Worm (Caenorhabditis elegans) whole organism, young adult: ENCODE data around the gene efl-1.
A peak's percentile ranks its signal among the peaks of the same experiment; 100 is the strongest.

Experiments
- B0019.2 ChIP-seq: fragments of 200-800 bp; sonication (Bioruptor generic); conservative IDR thresholded peaks from 2 replicates; pipeline ENCODE4 v1.3.6; 2022; ENCODE audit warnings: missing genetic modification reagents, missing genetic modification characterization, missing compliant biosample characterization
- B0336.3 ChIP-seq: fragments of 200-800 bp; sonication (Bioruptor generic); IDR thresholded peaks from 2 replicates; pipeline ENCODE4 v1.3.6; 2022; ENCODE audit warnings: missing genetic modification characterization, missing compliant biosample characterization
- D2030.7 ChIP-seq: fragments of 200-800 bp; sonication (Bioruptor generic); IDR thresholded peaks from 2 replicates; pipeline ENCODE4 v1.3.6; 2022; ENCODE audit warnings: missing genetic modification reagents, missing genetic modification characterization, missing compliant biosample characterization
- F22D6.2 ChIP-seq: sonication (generic microtip); optimal IDR thresholded peaks from 2 replicates; lab custom pipeline; 2016; ENCODE audit warnings: mild to moderate bottlenecking, missing genetic modification characterization, missing compliant biosample characterization
- F39B2.1 ChIP-seq: fragments of 200-800 bp; sonication (Bioruptor generic); IDR thresholded peaks from 2 replicates; pipeline ENCODE4 v1.3.6; 2022; ENCODE audit warnings: missing genetic modification reagents, missing genetic modification characterization, missing compliant biosample characterization
- F49E8.2 ChIP-seq: sonication (generic microtip); optimal IDR thresholded peaks from 3 replicates; lab custom pipeline; 2017; ENCODE audit warnings: missing genetic modification characterization, mild to moderate bottlenecking, missing compliant biosample characterization, antibody characterized with exemption, moderate library complexity; ENCODE audit not compliant: insufficient read depth
- F57C9.4 ChIP-seq: sonication (generic microtip); optimal IDR thresholded peaks from 2 replicates; lab custom pipeline; 2017; ENCODE audit warnings: mild to moderate bottlenecking, missing genetic modification characterization, missing compliant biosample characterization
- Y95B8A.8 ChIP-seq: fragments of 200-800 bp; sonication (Bioruptor generic); IDR thresholded peaks from 2 replicates; pipeline ENCODE4 v1.3.6; 2022; ENCODE audit warnings: missing genetic modification reagents, missing genetic modification characterization, missing compliant biosample characterization
- ZK185.1 ChIP-seq: sonication (generic microtip); optimal IDR thresholded peaks from 2 replicates; lab custom pipeline; 2016; ENCODE audit warnings: mild to moderate bottlenecking, missing genetic modification characterization, missing compliant biosample characterization; ENCODE audit not compliant: poor library complexity, severe bottlenecking
- aptf-3 ChIP-seq: fragments of 200-800 bp; sonication (Bioruptor generic); IDR thresholded peaks from 2 replicates; pipeline ENCODE4 v1.3.6; 2022; ENCODE audit warnings: missing genetic modification characterization, missing compliant biosample characterization
- attf-3 ChIP-seq: fragments of 200-800 bp; sonication (Bioruptor generic); conservative IDR thresholded peaks from 2 replicates; pipeline ENCODE4 v1.3.6; 2022; ENCODE audit warnings: missing genetic modification reagents, missing genetic modification characterization, missing compliant biosample characterization
- attf-6 ChIP-seq: fragments of 200-800 bp; sonication (Bioruptor generic); IDR thresholded peaks from 2 replicates; pipeline ENCODE4 v1.3.6; 2022; ENCODE audit warnings: missing genetic modification reagents, missing genetic modification characterization, missing compliant biosample characterization
- cebp-1 ChIP-seq, 2 experiments: fragments of 200-800 bp in 1 of 2; sonication (Bioruptor generic) in 1 of 2; sonication (generic microtip) in 1 of 2; IDR thresholded peaks in 1 of 2; optimal IDR thresholded peaks in 1 of 2; 2 replicates each; pipeline versions ENCODE4 v1.3.6 to Lab custom; 2017 to 2022; ENCODE audit warnings: missing compliant biosample characterization in 2 of 2, missing genetic modification characterization in 2 of 2, mild to moderate bottlenecking in 1 of 2, missing genetic modification reagents in 1 of 2, moderate library complexity in 1 of 2
- chd-7 ChIP-seq: sonication (generic microtip); optimal IDR thresholded peaks from 2 replicates; lab custom pipeline; 2016; ENCODE audit warnings: mild to moderate bottlenecking, missing genetic modification characterization, moderate library complexity, missing compliant biosample characterization
- die-1 ChIP-seq: sonication (generic microtip); optimal IDR thresholded peaks from 2 replicates; lab custom pipeline; 2016; ENCODE audit warnings: missing genotype, mild to moderate bottlenecking, missing genetic modification characterization, missing compliant biosample characterization
- efl-1 ChIP-seq: fragments of 150-350 bp; optimal IDR thresholded peaks from 2 replicates; lab custom pipeline; 2014; ENCODE audit warnings: missing biosample characterization, missing genetic modification reagents, missing genetic modification characterization
- ekl-4 ChIP-seq: fragments of 200-800 bp; sonication (Bioruptor generic); IDR thresholded peaks from 2 replicates; pipeline ENCODE4 v1.3.6; 2022; ENCODE audit warnings: missing genetic modification reagents, missing genetic modification characterization, missing compliant biosample characterization
- hsf-1 ChIP-seq: fragments of 200-800 bp; sonication (Bioruptor generic); IDR thresholded peaks from 2 replicates; pipeline ENCODE4 v1.3.6; 2022; ENCODE audit warnings: missing genetic modification reagents, missing genetic modification characterization, missing compliant biosample characterization
- lin-26 ChIP-seq: fragments of 200-800 bp; sonication (Bioruptor generic); IDR thresholded peaks from 2 replicates; pipeline ENCODE4 v1.3.6; 2022; ENCODE audit warnings: missing genetic modification reagents, missing genetic modification characterization, missing compliant biosample characterization
- lin-54 ChIP-seq: fragments of 200-800 bp; sonication (Bioruptor generic); optimal IDR thresholded peaks from 2 replicates; lab custom pipeline; 2018; ENCODE audit warnings: mild to moderate bottlenecking, missing genetic modification characterization, missing compliant biosample characterization
- lsl-1 ChIP-seq: fragments of 200-800 bp; sonication (Bioruptor generic); optimal IDR thresholded peaks from 2 replicates; lab custom pipeline; 2018; ENCODE audit warnings: mild to moderate bottlenecking, missing genetic modification characterization, moderate library complexity, missing compliant biosample characterization
- madf-3 ChIP-seq: fragments of 200-800 bp; sonication (Bioruptor generic); IDR thresholded peaks from 2 replicates; pipeline ENCODE4 v1.3.6; 2022; ENCODE audit warnings: missing genetic modification reagents, missing genetic modification characterization, missing compliant biosample characterization
- madf-6 ChIP-seq: fragments of 200-800 bp; sonication (Bioruptor generic); IDR thresholded peaks from 2 replicates; pipeline ENCODE4 v1.3.6; 2022; ENCODE audit warnings: missing genetic modification reagents, missing genetic modification characterization, missing compliant biosample characterization
- mcd-1 ChIP-seq: fragments of 200-800 bp; sonication (Bioruptor generic); IDR thresholded peaks from 2 replicates; pipeline ENCODE4 v1.3.6; 2022; ENCODE audit warnings: missing genetic modification reagents, missing genetic modification characterization, missing compliant biosample characterization
- mes-4 ChIP-seq: sonication (generic microtip); optimal IDR thresholded peaks from 2 replicates; lab custom pipeline; 2016; ENCODE audit warnings: missing genotype, missing genetic modification characterization, missing compliant biosample characterization
- mxl-1 ChIP-seq: sonication (generic microtip); optimal IDR thresholded peaks from 2 replicates; lab custom pipeline; 2016; ENCODE audit warnings: missing genetic modification characterization, missing compliant biosample characterization
- pbrm-1 ChIP-seq: fragments of 200-800 bp; sonication (Bioruptor generic); IDR thresholded peaks from 2 replicates; pipeline ENCODE4 v1.3.6; 2022; ENCODE audit warnings: missing genetic modification reagents, missing genetic modification characterization, missing compliant biosample characterization
- rpc-1 ChIP-seq, 2 experiments: fragments of 150-350 bp in 1 of 2; sonication (generic microtip) in 1 of 2; optimal IDR thresholded peaks; 2 replicates each; lab custom pipeline; 2014 to 2018; ENCODE audit warnings: missing biosample characterization in 1 of 2, missing genetic modification characterization in 1 of 2, missing genetic modification reagents in 1 of 2, missing genotype in 1 of 2
- sea-2 ChIP-seq: fragments of 200-800 bp; sonication (Bioruptor generic); IDR thresholded peaks from 2 replicates; pipeline ENCODE4 v1.3.6; 2022; ENCODE audit warnings: missing genetic modification characterization, missing compliant biosample characterization
- snpc-4 ChIP-seq, 5 experiments: fragments of 150-350 bp in 1 of 5; sonication (generic microtip) in 4 of 5; optimal IDR thresholded peaks; 2 replicates each; lab custom pipeline; 2014 to 2018; ENCODE audit warnings: missing genetic modification characterization in 5 of 5, missing biosample characterization in 3 of 5, antibody characterized with exemption in 2 of 5, mild to moderate bottlenecking in 2 of 5, missing compliant biosample characterization in 2 of 5, missing genotype in 2 of 5, moderate library complexity in 2 of 5, missing genetic modification reagents in 1 of 5
- tbp1 ChIP-seq: fragments of 200-800 bp; sonication (Bioruptor generic); optimal IDR thresholded peaks from 2 replicates; lab custom pipeline; 2018; ENCODE audit warnings: mild to moderate bottlenecking, missing genetic modification characterization, missing compliant biosample characterization
- tlf-1 ChIP-seq: fragments of 200-800 bp; sonication (Bioruptor generic); optimal IDR thresholded peaks from 2 replicates; lab custom pipeline; 2018; ENCODE audit warnings: mild to moderate bottlenecking, missing genetic modification characterization, missing compliant biosample characterization
- xnd-1 ChIP-seq: sonication (generic microtip); optimal IDR thresholded peaks from 2 replicates; lab custom pipeline; 2016; ENCODE audit warnings: missing genotype, missing genetic modification reagents, missing genetic modification characterization, missing compliant biosample characterization
- zim-3 ChIP-seq: sonication (generic microtip); optimal IDR thresholded peaks from 2 replicates; lab custom pipeline; 2017; ENCODE audit warnings: mild to moderate bottlenecking, missing genetic modification characterization, moderate library complexity, missing compliant biosample characterization
- ztf-18 ChIP-seq: sonication (generic microtip); optimal IDR thresholded peaks from 2 replicates; lab custom pipeline; 2016; ENCODE audit warnings: missing genotype, mild to moderate bottlenecking, missing genetic modification characterization, missing compliant biosample characterization

Gene efl-1

DNA sequence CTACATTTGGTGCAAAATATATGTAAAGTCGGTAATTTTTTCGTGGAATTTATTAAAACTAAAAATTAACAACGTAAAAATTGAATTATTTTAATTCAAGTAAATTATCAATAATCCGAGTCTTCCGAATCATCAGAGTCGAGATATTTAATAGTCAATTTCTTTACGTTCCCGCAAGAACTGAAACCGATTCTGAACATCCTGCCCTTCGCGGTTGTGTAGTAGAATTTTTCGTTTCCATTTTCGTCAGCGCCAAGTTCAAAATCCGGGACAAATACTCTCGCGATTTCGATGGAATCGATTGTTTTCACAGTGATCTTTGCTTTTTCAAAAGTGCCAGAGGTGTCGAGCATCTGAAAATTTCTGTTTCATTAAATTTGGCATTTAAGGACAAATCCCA is 45.8 kb downstream of the efl-1 start:
- TF ChIP-seq tlf-1, result peak; percentile 28
- no peak for TF ChIP-seq madf-3 (GFP tag; lab: Robert Waterston, UW)
- TF ChIP-seq hsf-1, result 0 out of 2 replicates have a peak, but pooled peaks have one; percentile 42
- peak; percentile 89 for TF ChIP-seq attf-6
- TF ChIP-seq die-1 (tag; lab: Kevin White, UChicago), result peak; percentile 21
- peak; percentile 27 for TF ChIP-seq tbp1 (GFP tag; lab: Kevin White, UChicago)
- 0 out of 2 replicates have a peak, but pooled peaks have one; percentile 36 for TF ChIP-seq F39B2.1 (GFP tag; lab: Robert Waterston, UW)
- 0 out of 2 replicates have a peak, but pooled peaks have one; percentile 45 for TF ChIP-seq B0336.3 (GFP tag; lab: Robert Waterston, UW)
- no peak for TF ChIP-seq attf-3 (GFP tag; lab: Robert Waterston, UW)
- TF ChIP-seq xnd-1 (tag; lab: Kevin White, UChicago), result peak; percentile 14
- TF ChIP-seq mxl-1 (tag; lab: Kevin White, UChicago), result peak; percentile 6
- TF ChIP-seq madf-6 (GFP tag; lab: Robert Waterston, UW), result peak; percentile 45
- TF ChIP-seq cebp-1 (GFP tag; IDR thresholded peaks at IDR 0.05; lab: Robert Waterston, UW), result no peak
- TF ChIP-seq cebp-1 (tag; optimal IDR thresholded peaks at IDR 0.05; lab: Kevin White, UChicago), result peak; percentile 10
- no peak for TF ChIP-seq ZK185.1 (tag; lab: Kevin White, UChicago)
- TF ChIP-seq F57C9.4 (tag; lab: Kevin White, UChicago), result no peak
- TF ChIP-seq F49E8.2, result peak; percentile 67
- TF ChIP-seq B0019.2, result no peak
- no peak for TF ChIP-seq chd-7 (tag; lab: Kevin White, UChicago)
- TF ChIP-seq D2030.7 (GFP tag; lab: Robert Waterston, UW), result peak; percentile 31; the same call in 1 of the 2 replicates
- TF ChIP-seq snpc-4 (GFP tag; optimal IDR thresholded peaks at IDR 0.05; lab: Kevin White, UChicago), result no peak
- peak in 2 of 4 experiments; percentile 7 to 50 for TF ChIP-seq snpc-4 (tag; optimal IDR thresholded peaks at IDR 0.05; lab: Kevin White, UChicago)
- peak; percentile 26; the same call in 1 of the 2 replicates for TF ChIP-seq mcd-1
- TF ChIP-seq zim-3 (tag; lab: Kevin White, UChicago), result peak; percentile 9
- no peak for TF ChIP-seq aptf-3 (GFP tag; lab: Robert Waterston, UW)
- no peak for TF ChIP-seq sea-2 (GFP tag; lab: Robert Waterston, UW)
- TF ChIP-seq efl-1, result peak; percentile 9
- TF ChIP-seq F22D6.2 (tag; lab: Kevin White, UChicago), result no peak
- TF ChIP-seq pbrm-1 (GFP tag; lab: Robert Waterston, UW), result 0 out of 2 replicates have a peak, but pooled peaks have one; percentile 12
- peak; percentile 64; the same call in 1 of the 2 replicates for TF ChIP-seq Y95B8A.8 (GFP tag; lab: Robert Waterston, UW)
- peak; percentile 65 for TF ChIP-seq ekl-4 (GFP tag; lab: Robert Waterston, UW)
- TF ChIP-seq lin-26 (GFP tag; lab: Robert Waterston, UW), result 0 out of 2 replicates have a peak, but pooled peaks have one; percentile 32

ce11 chrV:16918378-16918777 is 47.1 kb downstream of the efl-1 start, which contains the start of the genes fbxa-206 and Y102A5C.2:
fbxa-206 (minus strand) TSS chrV:16918478.
Y102A5C.2 (plus strand) TSS chrV:16918731.
- TF ChIP-seq lsl-1 (GFP tag; lab: Kevin White, UChicago) (peak; percentile 73), rpc-1 (optimal IDR thresholded peaks at IDR 0.05; lab: Kevin White, UChicago) (no peak), rpc-1 (tag; optimal IDR thresholded peaks at IDR 0.05; lab: Kevin White, UChicago) (no peak), F57C9.4 (tag; lab: Kevin White, UChicago) (no peak), lin-26 (GFP tag; lab: Robert Waterston, UW) (no peak)
- TF ChIP-seq, all 124 proteins: peak for 1

DNA sequence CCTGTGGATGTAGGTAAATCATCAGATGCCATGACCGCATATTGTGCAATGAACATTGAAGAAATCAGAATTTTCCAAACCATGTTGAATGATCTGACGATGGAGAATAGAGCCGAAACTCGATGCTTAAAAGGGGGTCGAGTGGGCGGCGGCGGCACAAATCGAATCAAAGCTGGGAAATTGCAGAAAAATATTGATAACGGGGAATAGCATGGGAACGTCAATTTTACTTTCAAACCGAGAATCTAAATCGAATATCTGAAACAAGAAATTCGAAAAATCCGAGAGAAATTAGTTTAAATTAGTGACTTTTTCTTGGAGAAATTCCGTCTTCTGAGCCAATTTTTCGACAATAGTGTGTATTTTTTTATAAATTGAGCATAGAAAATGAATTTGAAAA is 49.4 kb downstream of the efl-1 start, which contains the start of gene F09C6.10:
Gene F09C6.10 (minus strand): TSS at position 101 of the 400 bp plus-strand sequence.
- TF ChIP-seq madf-6 (GFP tag; lab: Robert Waterston, UW) (no peak), lin-54 (no peak), ztf-18 (no peak), F39B2.1 (GFP tag; lab: Robert Waterston, UW) (no peak), mes-4 (tag; lab: Kevin White, UChicago) (no peak)
